Fruit fly (Drosophila melanogaster) whole organism, wandering third instar larva: Measurements from ENCODE around the gene SNRPG.

ENCODE experiments used
- Abd-B ChIP-seq: fragments of >200 bp; optimal IDR thresholded peaks from 2 replicates; lab custom pipeline; 2017; ENCODE audit warnings: missing biosample characterization, missing genetic modification characterization
- CG32264 ChIP-seq: fragments of 200-800 bp; sonication (Bioruptor generic); optimal IDR thresholded peaks from 2 replicates; lab custom pipeline; 2016; ENCODE audit warnings: missing biosample characterization, missing genetic modification characterization
- CG9705 ChIP-seq: fragments of 200-800 bp; sonication (Bioruptor generic); optimal IDR thresholded peaks from 2 replicates; lab custom pipeline; 2018; ENCODE audit warnings: missing biosample characterization, mild to moderate bottlenecking, missing genetic modification characterization
- Dfd ChIP-seq: fragments of >200 bp; optimal IDR thresholded peaks from 2 replicates; lab custom pipeline; 2017; ENCODE audit warnings: missing biosample characterization, missing genetic modification characterization
- GATAd ChIP-seq: sonication (Bioruptor generic); optimal IDR thresholded peaks from 2 replicates; lab custom pipeline; 2016; ENCODE audit warnings: missing biosample characterization, missing genetic modification characterization
- HLH106 ChIP-seq: fragments of 200-800 bp; optimal IDR thresholded peaks from 3 replicates; lab custom pipeline; 2019; ENCODE audit warnings: missing biosample characterization, mild to moderate bottlenecking, missing genetic modification characterization, moderate library complexity
- Hr83 ChIP-seq: fragments of 200-300 bp; sonication (Bioruptor generic); optimal IDR thresholded peaks from 2 replicates; lab custom pipeline; 2016; ENCODE audit warnings: missing biosample characterization, mild to moderate bottlenecking, missing genetic modification characterization, moderate library complexity; ENCODE audit not compliant: poor library complexity, severe bottlenecking
- Myc ChIP-seq: fragments of >200 bp; optimal IDR thresholded peaks from 2 replicates; lab custom pipeline; 2017
- OdsH ChIP-seq: fragments of 200-800 bp; sonication (Bioruptor generic); optimal IDR thresholded peaks from 2 replicates; lab custom pipeline; 2016; ENCODE audit warnings: missing biosample characterization, mild to moderate bottlenecking, missing genetic modification characterization
- Vsx2 ChIP-seq: fragments of 200-300, 225-300 bp; sonication (Bioruptor generic); optimal IDR thresholded peaks from 2 replicates; lab custom pipeline; 2018; ENCODE audit warnings: missing biosample characterization, missing genetic modification characterization; ENCODE audit not compliant: partially characterized antibody
- brk ChIP-seq: fragments of 200-800 bp; sonication (Bioruptor generic); optimal IDR thresholded peaks from 2 replicates; lab custom pipeline; 2016; ENCODE audit warnings: missing biosample characterization, mild to moderate bottlenecking, missing genetic modification characterization
- dsf ChIP-seq: sonication (Bioruptor generic); optimal IDR thresholded peaks from 2 replicates; lab custom pipeline; 2016; ENCODE audit warnings: missing biosample characterization, missing genetic modification characterization, borderline replicate concordance
- foxo ChIP-seq, 2 experiments: fragments of 200-800 bp; sonication (Bioruptor generic); optimal IDR thresholded peaks; 2 replicates in 1 of 2; 3 replicates in 1 of 2; lab custom pipeline; 2016 to 2017; ENCODE audit warnings: missing biosample characterization in 2 of 2, missing genetic modification characterization in 2 of 2
- fru ChIP-seq: fragments of 200-800 bp; sonication (Bioruptor generic); optimal IDR thresholded peaks from 3 replicates; lab custom pipeline; 2016; ENCODE audit warnings: missing biosample characterization, mild to moderate bottlenecking, missing genetic modification characterization
- jim ChIP-seq: fragments of 175-275, 200-325 bp; sonication (Bioruptor generic); optimal IDR thresholded peaks from 2 replicates; lab custom pipeline; 2016; ENCODE audit warnings: missing biosample characterization, mild to moderate bottlenecking, missing genetic modification characterization
- pan ChIP-seq: fragments of >200 bp; optimal IDR thresholded peaks from 2 replicates; lab custom pipeline; 2017
- psq ChIP-seq: fragments of 200-800 bp; sonication (Bioruptor generic); optimal IDR thresholded peaks from 3 replicates; lab custom pipeline; 2017; ENCODE audit warnings: missing biosample characterization, mild to moderate bottlenecking, missing genetic modification characterization, moderate library complexity
- sv ChIP-seq: fragments of 200-800 bp; sonication (Bioruptor generic); optimal IDR thresholded peaks from 3 replicates; lab custom pipeline; 2016; ENCODE audit warnings: missing biosample characterization, missing genetic modification characterization

The SNRPG gene

DNA sequence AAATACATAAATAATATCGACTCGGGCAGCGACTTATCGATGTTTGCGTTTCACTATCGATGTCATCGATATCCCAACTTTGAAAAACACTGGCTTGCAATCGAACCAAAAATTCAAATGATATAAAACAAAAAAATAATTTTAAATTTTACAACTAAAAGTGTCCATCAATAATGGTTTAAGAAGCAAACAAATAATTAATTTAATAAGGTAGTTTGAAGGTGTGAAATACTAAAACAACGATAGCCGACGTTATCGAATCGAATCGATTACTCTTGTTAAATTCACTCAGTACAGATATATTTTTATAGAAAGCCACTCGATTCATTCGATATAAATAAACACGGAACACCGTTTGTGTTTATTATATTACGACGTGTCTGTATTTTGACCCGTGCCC is 46.8 kb downstream of the SNRPG start, which contains the start of the genes SMC3 and Ubc7:
TSS of gene SMC3 (minus strand) at position 22 of the 400 bp plus-strand sequence.
TSS of gene Ubc7 (plus strand) at position 260 of the 400 bp plus-strand sequence.
- TF ChIP-seq OdsH (GFP tag; lab: Kevin White, UChicago), result no peak
- TF ChIP-seq fru (GFP tag; lab: Kevin White, UChicago), result no peak
- TF ChIP-seq HLH106 (tag; lab: Kevin White, UChicago), result no peak
- no peak for TF ChIP-seq CG32264 (GFP tag; lab: Kevin White, UChicago)
- TF ChIP-seq brk (GFP tag; lab: Kevin White, UChicago), result no peak
- no peak for TF ChIP-seq Myc
- TF ChIP-seq pan (lab: Kevin White, UChicago), result no peak
- no peak for TF ChIP-seq Abd-B (GFP tag; lab: Kevin White, UChicago)
- no peak for TF ChIP-seq jim (GFP tag; lab: Kevin White, UChicago)
- TF ChIP-seq Vsx2, result no peak
- TF ChIP-seq GATAd (GFP tag; lab: Kevin White, UChicago), result no peak
- TF ChIP-seq Dfd, result no peak
- TF ChIP-seq foxo (GFP tag; optimal IDR thresholded peaks at IDR 0.05; lab: Kevin White, UChicago), result no peak
- no peak for TF ChIP-seq sv (GFP tag; lab: Kevin White, UChicago)
- no peak for TF ChIP-seq psq (GFP tag; lab: Kevin White, UChicago)
- no peak for TF ChIP-seq CG9705 (GFP tag; lab: Kevin White, UChicago)
- no peak for TF ChIP-seq dsf (GFP tag; lab: Kevin White, UChicago)
- no peak for TF ChIP-seq Hr83
